Fruit fly (Drosophila melanogaster) whole organism, embryonic: ENCODE measurements around the gene mRpL19.

Experiments used
- Bdp1 ChIP-seq: fragments of 200-800 bp; sonication (Bioruptor generic); optimal IDR thresholded peaks from 3 replicates; lab custom pipeline; 2016; ENCODE audit warnings: missing biosample characterization, missing genetic modification characterization
- CG10321 ChIP-seq: fragments of 200-800 bp; sonication (Bioruptor generic); IDR thresholded peaks from 2 replicates; pipeline ENCODE4 v1.3.6; 2022; ENCODE audit warnings: missing biosample characterization, missing genetic modification characterization
- CG10366 ChIP-seq: fragments of 200-800 bp; sonication (Bioruptor generic); IDR thresholded peaks from 2 replicates; pipeline ENCODE4 v1.3.6; 2022; ENCODE audit warnings: missing biosample characterization, missing genetic modification characterization
- CG11560 ChIP-seq: fragments of 200-800 bp; sonication (Bioruptor generic); IDR thresholded peaks from 3 replicates; pipeline ENCODE4 v1.3.6; 2022; ENCODE audit warnings: missing biosample characterization, missing genetic modification characterization
- CG14710 ChIP-seq: fragments of 200-800 bp; sonication (Bioruptor generic); optimal IDR thresholded peaks from 3 replicates; lab custom pipeline; 2019; ENCODE audit warnings: missing biosample characterization, mild to moderate bottlenecking, missing genetic modification characterization, moderate library complexity
- CG15011 ChIP-seq: fragments of 200-800 bp; sonication (Bioruptor generic); optimal IDR thresholded peaks from 3 replicates; lab custom pipeline; 2018; ENCODE audit warnings: missing biosample characterization, mild to moderate bottlenecking, missing genetic modification characterization
- CG16815 ChIP-seq: fragments of 200-800 bp; sonication (Bioruptor generic); optimal IDR thresholded peaks from 3 replicates; lab custom pipeline; 2017; ENCODE audit warnings: missing biosample characterization, mild to moderate bottlenecking, missing genetic modification characterization
- CG17385 ChIP-seq: fragments of 200-800 bp; sonication (Bioruptor generic); optimal IDR thresholded peaks from 3 replicates; lab custom pipeline; 2018; ENCODE audit warnings: missing biosample characterization, mild to moderate bottlenecking, missing genetic modification characterization
- CG31388 ChIP-seq: fragments of 200-800 bp; sonication (Bioruptor generic); optimal IDR thresholded peaks from 2 replicates; lab custom pipeline; 2016; ENCODE audit warnings: missing biosample characterization, missing genetic modification characterization
- CG32532 ChIP-seq: fragments of 200-800 bp; sonication (Bioruptor generic); IDR thresholded peaks from 2 replicates; pipeline ENCODE4 v1.3.6; 2022; ENCODE audit warnings: missing biosample characterization, missing genetic modification characterization
- CG34376 ChIP-seq: fragments of 200-800 bp; sonication (Bioruptor generic); optimal IDR thresholded peaks from 2 replicates; lab custom pipeline; 2018; ENCODE audit warnings: missing biosample characterization, mild to moderate bottlenecking, missing genetic modification characterization
- CG7745 ChIP-seq: fragments of 200-800 bp; sonication (Bioruptor generic); optimal IDR thresholded peaks from 2 replicates; lab custom pipeline; 2018; ENCODE audit warnings: missing biosample characterization, mild to moderate bottlenecking, missing genetic modification characterization, moderate library complexity
- CG7839 ChIP-seq: fragments of 200-800 bp; sonication (Bioruptor generic); optimal IDR thresholded peaks from 3 replicates; lab custom pipeline; 2018; ENCODE audit warnings: missing biosample characterization, mild to moderate bottlenecking, missing genetic modification characterization, moderate library complexity
- CG7928 ChIP-seq: fragments of 200-800 bp; sonication (Bioruptor generic); optimal IDR thresholded peaks from 2 replicates; lab custom pipeline; 2017; ENCODE audit warnings: missing biosample characterization, mild to moderate bottlenecking, missing genetic modification characterization
- CG8089 ChIP-seq: fragments of 200-800 bp; sonication (Bioruptor generic); optimal IDR thresholded peaks from 3 replicates; lab custom pipeline; 2016; ENCODE audit warnings: missing biosample characterization, missing genetic modification characterization
- Camta ChIP-seq: fragments of 200-800 bp; sonication (Bioruptor generic); optimal IDR thresholded peaks from 2 replicates; lab custom pipeline; 2016; ENCODE audit warnings: missing biosample characterization, missing genetic modification characterization
- CkIIα-i1 ChIP-seq: fragments of 200-800 bp; sonication (Bioruptor generic); IDR thresholded peaks from 2 replicates; pipeline ENCODE4 v1.3.6; 2022; ENCODE audit warnings: missing biosample characterization, missing genetic modification characterization
- Doc3 ChIP-seq: fragments of 200-800 bp; sonication (Bioruptor generic); IDR thresholded peaks from 3 replicates; pipeline ENCODE4 v1.3.6; 2022; ENCODE audit warnings: missing biosample characterization, missing genetic modification characterization; ENCODE audit not compliant: partially characterized antibody
- Drgx ChIP-seq: fragments of 200-800 bp; sonication (Bioruptor generic); IDR thresholded peaks from 2 replicates; pipeline ENCODE4 v1.3.6; 2022; ENCODE audit warnings: missing biosample characterization, missing genetic modification characterization
- E2f2 ChIP-seq: fragments of 200-800 bp; sonication (Bioruptor generic); IDR thresholded peaks from 2 replicates; pipeline ENCODE4 v1.3.6; 2022; ENCODE audit warnings: missing biosample characterization, missing genetic modification characterization
- Fer1 ChIP-seq: fragments of 200-800 bp; sonication (Bioruptor generic); optimal IDR thresholded peaks from 2 replicates; lab custom pipeline; 2017; ENCODE audit warnings: missing biosample characterization, mild to moderate bottlenecking, missing genetic modification characterization
- Gsc ChIP-seq: fragments of 200-800 bp; sonication (Bioruptor generic); IDR thresholded peaks from 2 replicates; pipeline ENCODE4 v1.3.6; 2022; ENCODE audit warnings: missing biosample characterization, missing genetic modification characterization
- H15 ChIP-seq: fragments of 200-800 bp; sonication (Bioruptor generic); IDR thresholded peaks from 3 replicates; pipeline ENCODE4 v1.3.6; 2022; ENCODE audit warnings: missing biosample characterization, missing genetic modification characterization
- Lim3 ChIP-seq: fragments of 200-800 bp; sonication (Bioruptor generic); IDR thresholded peaks from 2 replicates; pipeline ENCODE4 v1.3.6; 2022; ENCODE audit warnings: missing biosample characterization, missing genetic modification characterization
- MTF-1 ChIP-seq: fragments of 200-800 bp; sonication (Bioruptor generic); optimal IDR thresholded peaks from 2 replicates; lab custom pipeline; 2018; ENCODE audit warnings: missing biosample characterization, mild to moderate bottlenecking, missing genetic modification characterization, borderline replicate concordance
- Max ChIP-seq: fragments of 200-800 bp; sonication (Bioruptor generic); optimal IDR thresholded peaks from 2 replicates; lab custom pipeline; 2016; ENCODE audit warnings: missing biosample characterization, mild to moderate bottlenecking, missing genetic modification characterization
- NK7.1 ChIP-seq: fragments of 200-800 bp; sonication (Bioruptor generic); optimal IDR thresholded peaks from 3 replicates; lab custom pipeline; 2016; ENCODE audit warnings: missing biosample characterization, missing genetic modification characterization
- Rfx ChIP-seq: fragments of 200-800 bp; sonication (Bioruptor generic); IDR thresholded peaks from 2 replicates; pipeline ENCODE4 v1.3.6; 2022; ENCODE audit warnings: missing biosample characterization, missing genetic modification characterization
- Tbp ChIP-seq: fragments of >200 bp; optimal IDR thresholded peaks from 2 replicates; lab custom pipeline; 2018; ENCODE audit warnings: missing biosample characterization, missing genetic modification characterization
- ato ChIP-seq: fragments of 200-800 bp; sonication (Bioruptor generic); IDR thresholded peaks from 2 replicates; pipeline ENCODE4 v1.3.6; 2022; ENCODE audit warnings: missing biosample characterization, missing genetic modification characterization; ENCODE audit not compliant: partially characterized antibody
- bigmax ChIP-seq: fragments of 200-800 bp; sonication (Bioruptor generic); optimal IDR thresholded peaks from 2 replicates; lab custom pipeline; 2018; ENCODE audit warnings: missing biosample characterization, mild to moderate bottlenecking, missing genetic modification characterization
- cad ChIP-seq: fragments of >200 bp; optimal IDR thresholded peaks from 2 replicates; lab custom pipeline; 2017; ENCODE audit warnings: missing biosample characterization, missing genetic modification characterization
- dimm ChIP-seq: fragments of 200-800 bp; sonication (Bioruptor generic); IDR thresholded peaks from 2 replicates; pipeline ENCODE4 v1.3.6; 2022; ENCODE audit warnings: missing biosample characterization, missing genetic modification characterization
- dysf ChIP-seq: fragments of 200-800 bp; sonication (Bioruptor generic); IDR thresholded peaks from 3 replicates; pipeline ENCODE4 v1.3.6; 2022; ENCODE audit warnings: missing biosample characterization, missing genetic modification characterization
- ems ChIP-seq: fragments of 200-800 bp; sonication (Bioruptor generic); optimal IDR thresholded peaks from 3 replicates; lab custom pipeline; 2016; ENCODE audit warnings: missing biosample characterization, missing genetic modification characterization
- fru ChIP-seq: fragments of >200 bp; optimal IDR thresholded peaks from 2 replicates; lab custom pipeline; 2017
- fu2 ChIP-seq: fragments of 200-800 bp; sonication (Bioruptor generic); optimal IDR thresholded peaks from 2 replicates; lab custom pipeline; 2016; ENCODE audit warnings: missing biosample characterization, missing genetic modification characterization
- jumu ChIP-seq: fragments of 200-800 bp; sonication (Bioruptor generic); optimal IDR thresholded peaks from 3 replicates; lab custom pipeline; 2016; ENCODE audit warnings: missing biosample characterization, missing genetic modification characterization
- kni ChIP-seq: fragments of 200-800 bp; sonication (Bioruptor generic); optimal IDR thresholded peaks from 3 replicates; lab custom pipeline; 2017; ENCODE audit warnings: mild to moderate bottlenecking, missing biosample characterization, missing genetic modification reagents, missing genetic modification characterization
- lilli ChIP-seq: fragments of 200-800 bp; sonication (Bioruptor generic); optimal IDR thresholded peaks from 3 replicates; lab custom pipeline; 2016; ENCODE audit warnings: missing biosample characterization, missing genetic modification characterization
- luna ChIP-seq: fragments of 200-800 bp; sonication (Bioruptor generic); optimal IDR thresholded peaks from 2 replicates; lab custom pipeline; 2016; ENCODE audit warnings: missing biosample characterization, missing genetic modification characterization
- odd ChIP-seq: fragments of 200-800 bp; sonication (Bioruptor generic); optimal IDR thresholded peaks from 2 replicates; lab custom pipeline; 2017; ENCODE audit warnings: missing biosample characterization, mild to moderate bottlenecking, missing genetic modification characterization
- pzg ChIP-seq: fragments of 200-800 bp; sonication (Bioruptor generic); optimal IDR thresholded peaks from 3 replicates; lab custom pipeline; 2018; ENCODE audit warnings: missing biosample characterization, mild to moderate bottlenecking, missing genetic modification characterization, moderate library complexity
- sens ChIP-seq: fragments of 200-800 bp; sonication (Bioruptor generic); peaks from one replicate; lab custom pipeline; 2016; ENCODE audit warnings: missing biosample characterization, missing genetic modification characterization
- sim ChIP-seq: fragments of 200-800 bp; sonication (Bioruptor generic); IDR thresholded peaks from 2 replicates; pipeline ENCODE4 v1.3.6; 2022; ENCODE audit warnings: missing biosample characterization, missing genetic modification characterization
- sisA ChIP-seq: fragments of 200-800 bp; sonication (Bioruptor generic); IDR thresholded peaks from 2 replicates; pipeline ENCODE4 v1.3.6; 2022; ENCODE audit warnings: missing biosample characterization, missing genetic modification characterization
- sna ChIP-seq: fragments of 200-800 bp; sonication (Bioruptor generic); IDR thresholded peaks from 2 replicates; pipeline ENCODE4 v1.3.6; 2022; ENCODE audit warnings: missing biosample characterization, missing genetic modification characterization; ENCODE audit not compliant: partially characterized antibody
- ssp ChIP-seq: fragments of 200-800 bp; sonication (Bioruptor generic); IDR thresholded peaks from 2 replicates; pipeline ENCODE4 v1.3.6; 2022; ENCODE audit warnings: missing biosample characterization, missing genetic modification characterization
- zen ChIP-seq: fragments of 200-800 bp; sonication (Bioruptor generic); optimal IDR thresholded peaks from 3 replicates; lab custom pipeline; 2018; ENCODE audit warnings: missing biosample characterization, mild to moderate bottlenecking, missing genetic modification characterization, moderate library complexity
- zen2 ChIP-seq: fragments of 200-800 bp; sonication (Bioruptor generic); IDR thresholded peaks from 3 replicates; pipeline ENCODE4 v1.3.6; 2022; ENCODE audit warnings: missing biosample characterization, missing genetic modification characterization; ENCODE audit not compliant: partially characterized antibody
- zfh1 ChIP-seq: fragments of 200-800 bp; sonication (Bioruptor generic); IDR thresholded peaks from 3 replicates; pipeline ENCODE4 v1.3.6; 2022; ENCODE audit warnings: missing biosample characterization, missing genetic modification characterization

Gene mRpL19

dm6 chr3R:8659200-8659897 is 14.6 kb upstream of the mRpL19 start (continued):
- peak; percentile 30 for TF ChIP-seq CG8089 (GFP tag; lab: Kevin White, UChicago)
- TF ChIP-seq CG31388 (GFP tag; lab: Kevin White, UChicago) = peak; percentile 11
- TF ChIP-seq CG11560 (tag; lab: Robert Waterston, UW) = no peak
- TF ChIP-seq CG17385 (GFP tag; lab: Kevin White, UChicago) = peak; percentile 65
- peak; percentile 78 for TF ChIP-seq CG34376 (GFP tag; lab: Kevin White, UChicago)
- peak; percentile 75; the same call in 2 of the 3 replicates for TF ChIP-seq zfh1 (GFP tag; lab: Robert Waterston, UW)
- TF ChIP-seq Gsc = no peak
- no peak for TF ChIP-seq CG16815
- TF ChIP-seq CG15011 (GFP tag; lab: Kevin White, UChicago) = peak; percentile 52
- peak; percentile 44 for TF ChIP-seq zen
- peak; percentile 62 for TF ChIP-seq MTF-1
- TF ChIP-seq CkIIα-i1 = no peak
- TF ChIP-seq bigmax (GFP tag; lab: Kevin White, UChicago) = peak; percentile 7
- 0 out of 2 replicates have a peak, but pooled peaks have one; percentile 16 for TF ChIP-seq CG10366
- TF ChIP-seq NK7.1 (GFP tag; lab: Kevin White, UChicago) = peak; percentile 42
- no peak for TF ChIP-seq Doc3
- peak; percentile 22 for TF ChIP-seq odd (GFP tag; lab: Kevin White, UChicago)
- TF ChIP-seq H15 (GFP tag; lab: Robert Waterston, UW) = no peak
- no peak for TF ChIP-seq Max (GFP tag; lab: Kevin White, UChicago)
- peak; percentile 71 for TF ChIP-seq CG32532 (GFP tag; lab: Robert Waterston, UW)
- peak; percentile 85 for TF ChIP-seq CG10321 (GFP tag; lab: Robert Waterston, UW)
- peak; percentile 21 for TF ChIP-seq pzg (GFP tag; lab: Kevin White, UChicago)
- peak; percentile 69 for TF ChIP-seq lilli
- no peak for TF ChIP-seq sim (GFP tag; lab: Robert Waterston, UW)
- peak; percentile 72 for TF ChIP-seq Rfx
- no peak for TF ChIP-seq Bdp1 (GFP tag; lab: Kevin White, UChicago)
- TF ChIP-seq ssp (GFP tag; lab: Robert Waterston, UW) = no peak
- TF ChIP-seq E2f2 (GFP tag; lab: Robert Waterston, UW) = peak; percentile 24; the same call in 1 of the 2 replicates
- TF ChIP-seq Camta (GFP tag; lab: Kevin White, UChicago) = peak; percentile 64
- TF ChIP-seq CG14710 (tag; lab: Kevin White, UChicago) = peak; percentile 15
- no peak for TF ChIP-seq fru (lab: Kevin White, UChicago)
- TF ChIP-seq CG7745 (tag; lab: Kevin White, UChicago) = no peak
- no peak for TF ChIP-seq Tbp (GFP tag; lab: Kevin White, UChicago)
- TF ChIP-seq cad (GFP tag; lab: Kevin White, UChicago) = no peak
- peak; percentile 26 for TF ChIP-seq jumu (GFP tag; lab: Kevin White, UChicago)
- peak; percentile 58 for TF ChIP-seq Fer1 (GFP tag; lab: Kevin White, UChicago)
- TF ChIP-seq dysf (GFP tag; lab: Robert Waterston, UW) = peak; percentile 63
- TF ChIP-seq ato (GFP tag; lab: Robert Waterston, UW) = 0 out of 2 replicates have a peak, but pooled peaks have one; percentile 23
- no peak for TF ChIP-seq zen2
- peak; percentile 68 for TF ChIP-seq CG7839 (tag; lab: Kevin White, UChicago)
- no peak for TF ChIP-seq sna
- peak; percentile 63 for TF ChIP-seq Drgx (GFP tag; lab: Robert Waterston, UW)
- peak; percentile 92 for TF ChIP-seq sens
- peak; percentile 40 for TF ChIP-seq sisA (GFP tag; lab: Robert Waterston, UW)
- no peak for TF ChIP-seq CG7928 (GFP tag; lab: Kevin White, UChicago)
- peak; percentile 29 for TF ChIP-seq fu2 (GFP tag; lab: Kevin White, UChicago)
- TF ChIP-seq luna (GFP tag; lab: Kevin White, UChicago) = peak; percentile 5
- peak; percentile 29 for TF ChIP-seq ems
- TF ChIP-seq kni (GFP tag; lab: Kevin White, UChicago) = no peak
- TF ChIP-seq dimm (GFP tag; lab: Robert Waterston, UW) = no peak
- no peak for TF ChIP-seq Lim3 (GFP tag; lab: Robert Waterston, UW)
